Fruit fly (Drosophila melanogaster) whole organism, embryonic: ENCODE data around the gene Tm1.

Experiments used
- CG11247 ChIP-seq: fragments of 200-800 bp; sonication (Bioruptor generic); IDR thresholded peaks from 2 replicates; pipeline ENCODE4 v1.3.6; 2022; ENCODE audit warnings: missing biosample characterization, missing genetic modification characterization
- CG11504 ChIP-seq: fragments of 200-800 bp; sonication (Bioruptor generic); optimal IDR thresholded peaks from 3 replicates; lab custom pipeline; 2019; ENCODE audit warnings: missing biosample characterization, mild to moderate bottlenecking, missing genetic modification characterization, moderate library complexity
- CG12744 ChIP-seq: fragments of 200-800 bp; sonication (Bioruptor generic); optimal IDR thresholded peaks from 2 replicates; lab custom pipeline; 2016; ENCODE audit warnings: missing biosample characterization, missing genetic modification characterization
- CG12942 ChIP-seq: fragments of 200-800 bp; sonication (Bioruptor generic); optimal IDR thresholded peaks from 3 replicates; lab custom pipeline; 2016; ENCODE audit warnings: missing biosample characterization, missing genetic modification characterization
- CG13287 ChIP-seq: fragments of 200-800 bp; sonication (Bioruptor generic); IDR thresholded peaks from 2 replicates; pipeline ENCODE4 v1.3.6; 2022; ENCODE audit warnings: missing biosample characterization, missing genetic modification characterization; ENCODE audit not compliant: partially characterized antibody
- CG15514 ChIP-seq: fragments of 200-800 bp; sonication (Bioruptor generic); optimal IDR thresholded peaks from 3 replicates; lab custom pipeline; 2017; ENCODE audit warnings: missing biosample characterization, missing genetic modification characterization, mild to moderate bottlenecking, moderate library complexity, missing genetic modification reagents
- CG1602 ChIP-seq: fragments of 200-800 bp; sonication (Bioruptor generic); optimal IDR thresholded peaks from 3 replicates; lab custom pipeline; 2016; ENCODE audit warnings: missing biosample characterization, missing genetic modification characterization
- CG17568 ChIP-seq: fragments of 200-800 bp; sonication (Bioruptor generic); optimal IDR thresholded peaks from 2 replicates; lab custom pipeline; 2018; ENCODE audit warnings: missing biosample characterization, mild to moderate bottlenecking, missing genetic modification characterization, moderate library complexity
- CG30431 ChIP-seq: fragments of 200-800 bp; sonication (Bioruptor generic); optimal IDR thresholded peaks from 2 replicates; lab custom pipeline; 2017; ENCODE audit warnings: missing biosample characterization, missing genetic modification characterization
- CG31365 ChIP-seq: fragments of 200-800 bp; sonication (Bioruptor generic); optimal IDR thresholded peaks from 2 replicates; lab custom pipeline; 2018; ENCODE audit warnings: missing biosample characterization, mild to moderate bottlenecking, missing genetic modification characterization
- CG32767 ChIP-seq: fragments of 200-800 bp; sonication (Bioruptor generic); IDR thresholded peaks from 2 replicates; pipeline ENCODE4 v1.3.6; 2022; ENCODE audit warnings: missing biosample characterization, missing genetic modification characterization
- CG6791 ChIP-seq: fragments of 200-800 bp; sonication (Bioruptor generic); IDR thresholded peaks from 3 replicates; pipeline ENCODE4 v1.3.6; 2022; ENCODE audit warnings: missing biosample characterization, missing genetic modification characterization; ENCODE audit not compliant: partially characterized antibody
- CG9797 ChIP-seq: fragments of 200-800 bp; sonication (Bioruptor generic); optimal IDR thresholded peaks from 3 replicates; lab custom pipeline; 2018; ENCODE audit warnings: missing biosample characterization, mild to moderate bottlenecking, missing genetic modification characterization
- Chrac-16 ChIP-seq: fragments of 200-800 bp; sonication (Bioruptor generic); optimal IDR thresholded peaks from 3 replicates; lab custom pipeline; 2016; ENCODE audit warnings: missing biosample characterization, missing genetic modification characterization
- D ChIP-seq, 2 experiments: fragments of 200-800 bp in 1 of 2; fragments of >200 bp in 1 of 2; sonication (Bioruptor generic) in 1 of 2; optimal IDR thresholded peaks; 2 replicates in 1 of 2; 3 replicates in 1 of 2; lab custom pipeline; 2017; ENCODE audit warnings: mild to moderate bottlenecking in 1 of 2, missing biosample characterization in 1 of 2, missing genetic modification characterization in 1 of 2, missing genetic modification reagents in 1 of 2
- D19B ChIP-seq: fragments of 200-800 bp; sonication (Bioruptor generic); optimal IDR thresholded peaks from 2 replicates; lab custom pipeline; 2017; ENCODE audit warnings: missing biosample characterization, mild to moderate bottlenecking, missing genetic modification characterization
- Deaf1 ChIP-seq: fragments of 200-800 bp; optimal IDR thresholded peaks from 3 replicates; lab custom pipeline; 2019; ENCODE audit warnings: missing biosample characterization, mild to moderate bottlenecking, missing genetic modification characterization, moderate library complexity
- Dip3 ChIP-seq: fragments of 200-800 bp; sonication (Bioruptor generic); optimal IDR thresholded peaks from 3 replicates; lab custom pipeline; 2016; ENCODE audit warnings: missing biosample characterization, missing genetic modification characterization
- Nf-YB ChIP-seq: fragments of 200-800 bp; sonication (Bioruptor generic); optimal IDR thresholded peaks from 3 replicates; lab custom pipeline; 2019; ENCODE audit warnings: missing biosample characterization, mild to moderate bottlenecking, missing genetic modification characterization, moderate library complexity
- NfI ChIP-seq: fragments of 200-800 bp; sonication (Bioruptor generic); optimal IDR thresholded peaks from 3 replicates; lab custom pipeline; 2018; ENCODE audit warnings: missing biosample characterization, mild to moderate bottlenecking, missing genetic modification characterization, moderate library complexity
- Side ChIP-seq: fragments of 200-800 bp; sonication (Bioruptor generic); optimal IDR thresholded peaks from 2 replicates; lab custom pipeline; 2016; ENCODE audit warnings: missing biosample characterization, missing genetic modification characterization
- Sry-β ChIP-seq: fragments of 200-800 bp; sonication (Bioruptor generic); optimal IDR thresholded peaks from 2 replicates; lab custom pipeline; 2018; ENCODE audit warnings: missing biosample characterization, mild to moderate bottlenecking, missing genetic modification characterization, moderate library complexity
- Trl ChIP-seq, 3 experiments: fragments of >200 bp in 2 of 3; fragments of 200-800 bp in 1 of 3; sonication (Bioruptor generic) in 1 of 3; optimal IDR thresholded peaks; 2 replicates in 1 of 3; 3 replicates in 2 of 3; lab custom pipeline; 2016 to 2017; ENCODE audit warnings: missing biosample characterization in 1 of 3, missing genetic modification characterization in 1 of 3
- ac ChIP-seq: fragments of 200-800 bp; sonication (Bioruptor generic); optimal IDR thresholded peaks from 3 replicates; lab custom pipeline; 2017; ENCODE audit warnings: missing biosample characterization, mild to moderate bottlenecking, missing genetic modification characterization
- chinmo ChIP-seq: fragments of 200-800 bp; sonication (Bioruptor generic); IDR thresholded peaks from 4 replicates; pipeline ENCODE4 v1.3.6; 2022; ENCODE audit warnings: missing biosample characterization, missing genetic modification characterization; ENCODE audit not compliant: partially characterized antibody
- croc ChIP-seq: fragments of 200-800 bp; sonication (Bioruptor generic); conservative IDR thresholded peaks from 3 replicates; pipeline ENCODE4 v1.3.6; 2022; ENCODE audit warnings: missing biosample characterization, missing genetic modification characterization
- disco-r ChIP-seq: fragments of 200-800 bp; sonication (Bioruptor generic); optimal IDR thresholded peaks from 2 replicates; lab custom pipeline; 2016; ENCODE audit warnings: missing biosample characterization, missing genetic modification characterization
- dm ChIP-seq: fragments of 200-800 bp; sonication (Bioruptor generic); optimal IDR thresholded peaks from 3 replicates; lab custom pipeline; 2016; ENCODE audit warnings: missing biosample characterization, missing genetic modification characterization
- dysf ChIP-seq: fragments of 200-800 bp; sonication (Bioruptor generic); IDR thresholded peaks from 3 replicates; pipeline ENCODE4 v1.3.6; 2022; ENCODE audit warnings: missing biosample characterization, missing genetic modification characterization
- ems ChIP-seq: fragments of 200-800 bp; sonication (Bioruptor generic); optimal IDR thresholded peaks from 3 replicates; lab custom pipeline; 2016; ENCODE audit warnings: missing biosample characterization, missing genetic modification characterization
- fd96Cb ChIP-seq: fragments of 200-800 bp; sonication (Bioruptor generic); optimal IDR thresholded peaks from 2 replicates; lab custom pipeline; 2018; ENCODE audit warnings: missing biosample characterization, mild to moderate bottlenecking, missing genetic modification characterization, moderate library complexity
- gsb ChIP-seq: fragments of 200-800 bp; sonication (Bioruptor generic); IDR thresholded peaks from 2 replicates; pipeline ENCODE4 v1.3.6; 2022; ENCODE audit warnings: missing biosample characterization, missing genetic modification characterization
- gsb-n ChIP-seq: fragments of 200-800 bp; sonication (Bioruptor generic); optimal IDR thresholded peaks from 3 replicates; lab custom pipeline; 2018; ENCODE audit warnings: missing biosample characterization, mild to moderate bottlenecking, missing genetic modification characterization
- her ChIP-seq: fragments of 200-800 bp; sonication (Bioruptor generic); optimal IDR thresholded peaks from 2 replicates; lab custom pipeline; 2016; ENCODE audit warnings: missing biosample characterization, missing genetic modification characterization
- knrl ChIP-seq: fragments of 200-800 bp; sonication (Bioruptor generic); IDR thresholded peaks from 3 replicates; pipeline ENCODE4 v1.3.6; 2022; ENCODE audit warnings: missing biosample characterization, missing genetic modification characterization; ENCODE audit not compliant: partially characterized antibody
- lab ChIP-seq: fragments of 200-800 bp; sonication (Bioruptor generic); optimal IDR thresholded peaks from 3 replicates; lab custom pipeline; 2017; ENCODE audit warnings: missing biosample characterization, missing genetic modification characterization, mild to moderate bottlenecking, moderate library complexity, missing genetic modification reagents
- luna ChIP-seq: fragments of 200-800 bp; sonication (Bioruptor generic); optimal IDR thresholded peaks from 2 replicates; lab custom pipeline; 2016; ENCODE audit warnings: missing biosample characterization, missing genetic modification characterization
- maf-S ChIP-seq: fragments of 200-800 bp; sonication (Bioruptor generic); optimal IDR thresholded peaks from 2 replicates; lab custom pipeline; 2016; ENCODE audit warnings: missing biosample characterization, missing genetic modification characterization
- prd ChIP-seq, 3 experiments: fragments of >200 bp in 2 of 3; fragments of 200-800 bp in 1 of 3; sonication (Bioruptor generic) in 1 of 3; optimal IDR thresholded peaks in 2 of 3; IDR thresholded peaks in 1 of 3; 2 replicates in 2 of 3; 3 replicates in 1 of 3; pipeline versions ENCODE4 v1.3.6 to Lab custom; 2017 to 2022; ENCODE audit warnings: missing biosample characterization in 1 of 3, missing genetic modification characterization in 1 of 3
- psq ChIP-seq: fragments of 200-800 bp; sonication (Bioruptor generic); optimal IDR thresholded peaks from 2 replicates; lab custom pipeline; 2017; ENCODE audit warnings: missing biosample characterization, missing genetic modification characterization
- slou ChIP-seq: fragments of 200-800 bp; sonication (Bioruptor generic); optimal IDR thresholded peaks from 3 replicates; lab custom pipeline; 2016; ENCODE audit warnings: missing biosample characterization, missing genetic modification characterization
- sna ChIP-seq: fragments of 200-800 bp; sonication (Bioruptor generic); IDR thresholded peaks from 2 replicates; pipeline ENCODE4 v1.3.6; 2022; ENCODE audit warnings: missing biosample characterization, missing genetic modification characterization; ENCODE audit not compliant: partially characterized antibody
- tin ChIP-seq: fragments of 200-800 bp; sonication (Bioruptor generic); optimal IDR thresholded peaks from 3 replicates; lab custom pipeline; 2016; ENCODE audit warnings: missing biosample characterization, missing genetic modification characterization
- ttk ChIP-seq: fragments of 200-800 bp; sonication (Bioruptor generic); IDR thresholded peaks from 2 replicates; pipeline ENCODE4 v2.1.2; 2022; ENCODE audit warnings: missing biosample characterization, missing genetic modification characterization
- wdn ChIP-seq: fragments of 200-800 bp; sonication (Bioruptor generic); IDR thresholded peaks from 2 replicates; pipeline ENCODE4 v1.3.6; 2022; ENCODE audit warnings: missing biosample characterization, missing genetic modification characterization
- wek ChIP-seq: fragments of 200-800 bp; sonication (Bioruptor generic); optimal IDR thresholded peaks from 3 replicates; lab custom pipeline; 2018; ENCODE audit warnings: missing biosample characterization, mild to moderate bottlenecking, missing genetic modification characterization, moderate library complexity

Gene Tm1

dm6 chr3R:15250454-15250853 is 27.6 kb upstream of the Tm1 start (continued):
- no peak for TF ChIP-seq CG9797
- TF ChIP-seq CG31365 (tag; lab: Kevin White, UChicago), result no peak
- TF ChIP-seq CG1602, result no peak
- peak; percentile 68 for TF ChIP-seq CG11247 (GFP tag; lab: Robert Waterston, UW)
- TF ChIP-seq wek (GFP tag; lab: Kevin White, UChicago), result no peak
- TF ChIP-seq Chrac-16 (GFP tag; lab: Kevin White, UChicago), result peak; percentile 35
- peak; percentile 68 for TF ChIP-seq ttk (GFP tag; lab: Robert Waterston, UW)
- TF ChIP-seq gsb, result peak; percentile 57; the same call in 1 of the 2 replicates
- TF ChIP-seq dysf (GFP tag; lab: Robert Waterston, UW), result peak; percentile 82
- TF ChIP-seq slou (GFP tag; lab: Kevin White, UChicago), result no peak
- no peak for TF ChIP-seq CG6791 (GFP tag; lab: Robert Waterston, UW)
- TF ChIP-seq CG32767 (GFP tag; lab: Robert Waterston, UW), result peak; percentile 52; the same call in 1 of the 2 replicates
- no peak for TF ChIP-seq CG13287 (GFP tag; lab: Robert Waterston, UW)
- TF ChIP-seq CG17568 (GFP tag; lab: Kevin White, UChicago), result no peak
- TF ChIP-seq ems (GFP tag; lab: Kevin White, UChicago), result peak; percentile 7
- no peak for TF ChIP-seq sna (GFP tag; lab: Robert Waterston, UW)
- peak; percentile 43 for TF ChIP-seq CG15514
- peak; percentile 64; the same call in 1 of the 2 replicates for TF ChIP-seq wdn (GFP tag; lab: Robert Waterston, UW)
- peak; percentile 18 for TF ChIP-seq CG30431 (GFP tag; lab: Kevin White, UChicago)
- no peak for TF ChIP-seq gsb-n (tag; lab: Kevin White, UChicago)
- TF ChIP-seq chinmo, result 0 out of 4 replicates have a peak, but pooled peaks have one; percentile 18
- TF ChIP-seq ac (GFP tag; lab: Kevin White, UChicago), result no peak
- peak; percentile 11 for TF ChIP-seq CG12942 (GFP tag; lab: Kevin White, UChicago)

DNA sequence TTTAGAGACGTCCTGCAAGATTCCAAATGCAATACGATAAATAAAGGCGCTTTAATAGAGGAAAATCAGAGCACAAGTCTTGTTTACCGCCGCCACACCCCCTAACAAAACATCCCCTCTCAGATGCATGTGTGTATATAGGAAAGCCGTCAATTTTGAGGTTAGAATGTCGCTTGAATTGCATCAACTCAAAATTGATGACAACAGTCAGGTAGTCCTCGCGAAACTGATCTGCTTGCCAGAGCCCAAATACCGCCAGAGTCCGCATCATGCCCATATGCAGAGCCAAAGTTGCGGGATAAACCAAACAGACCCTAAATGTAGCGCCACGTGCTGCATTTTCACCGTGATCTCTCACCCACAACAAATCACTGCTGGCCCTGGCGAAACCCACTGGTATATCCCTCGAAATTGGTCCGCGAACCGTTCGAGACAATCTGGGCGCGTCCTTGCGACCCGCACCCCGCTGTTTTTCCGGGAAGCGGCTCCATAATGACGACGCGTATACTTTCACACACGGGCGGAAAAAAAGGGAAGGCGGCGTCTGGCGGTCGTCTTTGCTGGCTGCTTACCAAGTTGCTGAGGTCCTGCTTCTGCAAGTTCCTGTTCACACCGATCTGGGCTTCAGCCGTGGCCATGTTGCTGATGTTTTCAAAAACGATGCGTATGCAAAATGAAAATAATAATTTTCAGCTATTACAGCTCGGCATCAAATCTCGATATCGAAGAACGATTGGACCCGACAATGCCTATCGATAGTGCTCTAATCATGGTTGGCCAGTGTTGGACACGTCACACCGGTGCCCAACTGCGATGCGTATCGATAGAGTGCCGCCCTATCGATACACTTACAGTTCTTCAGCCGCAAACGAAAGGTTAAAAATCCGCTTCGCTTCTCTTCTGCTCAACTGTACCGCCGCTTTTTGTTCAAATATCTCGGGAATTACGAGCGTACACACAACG is 15.0 kb upstream of the Tm1 start, which contains the start of the genes eIF2gamma and Set:
TSS of gene eIF2gamma (minus strand) at position 749 of the 963 bp plus-strand sequence.
TSS of gene Set (plus strand) at position 843 of the 963 bp plus-strand sequence.
- TF ChIP-seq D (optimal IDR thresholded peaks at IDR 0.05; lab: Kevin White, UChicago) (peak; percentile 43), D (GFP tag; optimal IDR thresholded peaks at IDR 0.05; lab: Kevin White, UChicago) (no peak), Nf-YB (no peak), maf-S (GFP tag; lab: Kevin White, UChicago) (peak; percentile 17), NfI (GFP tag; lab: Kevin White, UChicago) (no peak), Side (GFP tag; lab: Kevin White, UChicago) (peak; percentile 31), luna (no peak), fd96Cb (tag; lab: Kevin White, UChicago) (no peak), lab (GFP tag; lab: Kevin White, UChicago) (no peak), psq (GFP tag; lab: Kevin White, UChicago) (no peak), croc (GFP tag; lab: Robert Waterston, UW) (no peak), D19B (no peak), Sry-β (GFP tag; lab: Kevin White, UChicago) (no peak), prd (optimal IDR thresholded peaks at IDR 0.05; lab: Kevin White, UChicago) (no peak), prd (GFP tag; IDR thresholded peaks at IDR 0.05; lab: Robert Waterston, UW) (peak; percentile 54; the same call in 2 of the 3 replicates), Dip3 (GFP tag; lab: Kevin White, UChicago) (peak; percentile 59), disco-r (GFP tag; lab: Kevin White, UChicago) (no peak), Trl (optimal IDR thresholded peaks at IDR 0.05; lab: Kevin White, UChicago) (no peak), Trl (GFP tag; optimal IDR thresholded peaks at IDR 0.05; lab: Kevin White, UChicago) (peak; percentile 40), tin (peak; percentile 44), her (GFP tag; lab: Kevin White, UChicago) (peak; percentile 28), dm (GFP tag; lab: Kevin White, UChicago) (peak; percentile 86), CG11504 (tag; lab: Kevin White, UChicago) (no peak), Deaf1 (tag; lab: Kevin White, UChicago) (no peak), knrl (GFP tag; lab: Robert Waterston, UW) (peak; percentile 94), CG12744 (GFP tag; lab: Kevin White, UChicago) (no peak)
